Worm (Caenorhabditis elegans): Measurements from ENCODE around the gene mgrn-1.

- TF ChIP-seq elt-3 (tag; optimal IDR thresholded peaks at IDR 0.05): no peak
- no peak for TF ChIP-seq lin-39 (tag; optimal IDR thresholded peaks at IDR 0.05)
- TF ChIP-seq snpc-4 (tag; optimal IDR thresholded peaks at IDR 0.05): no peak
These were observed 28.2 kb upstream of the mgrn-1 start for ce11 chrX:14339723-14340122.
